Fruit fly (Drosophila melanogaster) whole organism, embryonic: ENCODE measurements around the gene CG16903.

Source experiments
- Atf3 ChIP-seq: fragments of 200-800 bp; sonication (Bioruptor generic); optimal IDR thresholded peaks from 3 replicates; lab custom pipeline; 2016; ENCODE audit warnings: missing biosample characterization, missing genetic modification characterization
- CG10462 ChIP-seq: fragments of 200-800 bp; sonication (Bioruptor generic); optimal IDR thresholded peaks from 2 replicates; lab custom pipeline; 2016; ENCODE audit warnings: missing biosample characterization, missing genetic modification characterization
- CG11456 ChIP-seq: fragments of 200-800 bp; sonication (Bioruptor generic); IDR thresholded peaks from 3 replicates; pipeline ENCODE4 v1.3.6; 2022; ENCODE audit warnings: missing biosample characterization, missing genetic modification characterization
- CG12769 ChIP-seq: fragments of 200-800 bp; sonication (Bioruptor generic); optimal IDR thresholded peaks from 2 replicates; lab custom pipeline; 2019; ENCODE audit warnings: missing biosample characterization, mild to moderate bottlenecking, missing genetic modification characterization, moderate library complexity
- CG14965 ChIP-seq: fragments of 200-800 bp; sonication (Bioruptor generic); optimal IDR thresholded peaks from 2 replicates; lab custom pipeline; 2016; ENCODE audit warnings: missing biosample characterization, missing genetic modification characterization, borderline replicate concordance
- CG1529 ChIP-seq: fragments of 200-800 bp; sonication (Bioruptor generic); optimal IDR thresholded peaks from 3 replicates; lab custom pipeline; 2018; ENCODE audit warnings: missing biosample characterization, missing genetic modification characterization
- CG15696 ChIP-seq: fragments of 200-800 bp; sonication (Bioruptor generic); optimal IDR thresholded peaks from 2 replicates; lab custom pipeline; 2019; ENCODE audit warnings: missing biosample characterization, mild to moderate bottlenecking, missing genetic modification characterization, moderate library complexity
- CG1647 ChIP-seq: fragments of 200-800 bp; sonication (Bioruptor generic); optimal IDR thresholded peaks from 3 replicates; lab custom pipeline; 2016; ENCODE audit warnings: missing biosample characterization, missing genetic modification characterization
- CG16779 ChIP-seq: fragments of 200-800 bp; sonication (Bioruptor generic); IDR thresholded peaks from 2 replicates; pipeline ENCODE4 v1.3.6; 2022; ENCODE audit warnings: missing biosample characterization, missing genetic modification characterization
- CG18476 ChIP-seq: fragments of 200-800 bp; sonication (Bioruptor generic); optimal IDR thresholded peaks from 2 replicates; lab custom pipeline; 2016; ENCODE audit warnings: missing biosample characterization, mild to moderate bottlenecking, missing genetic modification characterization
- CG18599 ChIP-seq: fragments of 200-800 bp; sonication (Bioruptor generic); optimal IDR thresholded peaks from 3 replicates; lab custom pipeline; 2017; ENCODE audit warnings: missing biosample characterization, missing genetic modification characterization, mild to moderate bottlenecking, moderate library complexity, missing genetic modification reagents
- CG3407 ChIP-seq: fragments of 200-800 bp; sonication (Bioruptor generic); optimal IDR thresholded peaks from 2 replicates; lab custom pipeline; 2018; ENCODE audit warnings: missing biosample characterization, mild to moderate bottlenecking, missing genetic modification characterization
- CG34422 ChIP-seq: fragments of 200-800 bp; sonication (Bioruptor generic); IDR thresholded peaks from 3 replicates; pipeline ENCODE4 v1.3.6; 2022; ENCODE audit warnings: missing biosample characterization, missing genetic modification characterization
- CG3995 ChIP-seq: fragments of 200-800 bp; sonication (Bioruptor generic); optimal IDR thresholded peaks from 3 replicates; lab custom pipeline; 2016; ENCODE audit warnings: missing biosample characterization, missing genetic modification characterization
- CG42726 ChIP-seq: fragments of 200-800 bp; sonication (Bioruptor generic); IDR thresholded peaks from 2 replicates; pipeline ENCODE4 v1.3.6; 2022; ENCODE audit warnings: missing biosample characterization, missing genetic modification characterization; ENCODE audit not compliant: partially characterized antibody
- CG4617 ChIP-seq: fragments of 200-800 bp; sonication (Bioruptor generic); optimal IDR thresholded peaks from 3 replicates; lab custom pipeline; 2016; ENCODE audit warnings: missing biosample characterization, missing genetic modification characterization, borderline replicate concordance
- CG7928 ChIP-seq: fragments of 200-800 bp; sonication (Bioruptor generic); optimal IDR thresholded peaks from 2 replicates; lab custom pipeline; 2017; ENCODE audit warnings: missing biosample characterization, mild to moderate bottlenecking, missing genetic modification characterization
- CG7963 ChIP-seq: fragments of 200-800 bp; sonication (Bioruptor generic); IDR thresholded peaks from 3 replicates; pipeline ENCODE4 v1.3.6; 2022; ENCODE audit warnings: missing biosample characterization, missing genetic modification characterization; ENCODE audit not compliant: partially characterized antibody
- CG8359 ChIP-seq: fragments of 200-800 bp; sonication (Bioruptor generic); optimal IDR thresholded peaks from 2 replicates; lab custom pipeline; 2017; ENCODE audit warnings: missing biosample characterization, mild to moderate bottlenecking, missing genetic modification characterization, borderline replicate concordance
- CG9437 ChIP-seq: fragments of 200-800 bp; sonication (Bioruptor generic); optimal IDR thresholded peaks from 2 replicates; lab custom pipeline; 2018; ENCODE audit warnings: missing biosample characterization, mild to moderate bottlenecking, missing genetic modification characterization
- CG9797 ChIP-seq: fragments of 200-800 bp; sonication (Bioruptor generic); optimal IDR thresholded peaks from 3 replicates; lab custom pipeline; 2018; ENCODE audit warnings: missing biosample characterization, mild to moderate bottlenecking, missing genetic modification characterization
- Dbx ChIP-seq: fragments of 200-800 bp; sonication (Bioruptor generic); IDR thresholded peaks from 3 replicates; pipeline ENCODE4 v1.3.6; 2022; ENCODE audit warnings: missing biosample characterization, missing genetic modification characterization
- E2f1 ChIP-seq: fragments of 200-800 bp; sonication (Bioruptor generic); IDR thresholded peaks from 2 replicates; pipeline ENCODE4 v1.3.6; 2022; ENCODE audit warnings: missing biosample characterization, missing genetic modification characterization
- H2.0 ChIP-seq: fragments of 200-800 bp; sonication (Bioruptor generic); IDR thresholded peaks from 2 replicates; pipeline ENCODE4 v1.3.6; 2022; ENCODE audit warnings: missing biosample characterization, missing genetic modification characterization
- Hand ChIP-seq: fragments of 200-800 bp; sonication (Bioruptor generic); optimal IDR thresholded peaks from 2 replicates; lab custom pipeline; 2017; ENCODE audit warnings: mild to moderate bottlenecking, missing biosample characterization, missing genetic modification reagents, missing genetic modification characterization
- Hsf ChIP-seq: fragments of 200-800 bp; sonication (Bioruptor generic); optimal IDR thresholded peaks from 3 replicates; lab custom pipeline; 2016; ENCODE audit warnings: missing biosample characterization, missing genetic modification characterization
- Neu2 ChIP-seq: fragments of 200-800 bp; sonication (Bioruptor generic); optimal IDR thresholded peaks from 3 replicates; lab custom pipeline; 2016; ENCODE audit warnings: missing biosample characterization, missing genetic modification characterization, borderline replicate concordance
- Sin3A ChIP-seq: fragments of >200 bp; optimal IDR thresholded peaks from 2 replicates; lab custom pipeline; 2018
- Six4 ChIP-seq: fragments of 200-800 bp; sonication (Bioruptor generic); optimal IDR thresholded peaks from 2 replicates; lab custom pipeline; 2016; ENCODE audit warnings: missing biosample characterization, missing genetic modification characterization
- Sox100B ChIP-seq: fragments of 200-800 bp; sonication (Bioruptor generic); optimal IDR thresholded peaks from 3 replicates; lab custom pipeline; 2018; ENCODE audit warnings: missing biosample characterization, mild to moderate bottlenecking, missing genetic modification characterization
- Stat92E ChIP-seq, 3 experiments: fragments of >200 bp in 2 of 3; fragments of 200-800 bp in 1 of 3; sonication (Bioruptor generic) in 1 of 3; optimal IDR thresholded peaks; 2 replicates each; lab custom pipeline; 2017 to 2019; ENCODE audit warnings: missing biosample characterization in 3 of 3, missing genetic modification characterization in 3 of 3, mild to moderate bottlenecking in 1 of 3, moderate library complexity in 1 of 3
- ab ChIP-seq: fragments of 200-800 bp; sonication (Bioruptor generic); optimal IDR thresholded peaks from 2 replicates; lab custom pipeline; 2016; ENCODE audit warnings: missing biosample characterization, missing genetic modification characterization
- ash1 ChIP-seq: fragments of 200-800 bp; sonication (Bioruptor generic); optimal IDR thresholded peaks from 2 replicates; lab custom pipeline; 2018; ENCODE audit warnings: missing biosample characterization, mild to moderate bottlenecking, missing genetic modification characterization
- disco-r ChIP-seq: fragments of 200-800 bp; sonication (Bioruptor generic); optimal IDR thresholded peaks from 2 replicates; lab custom pipeline; 2016; ENCODE audit warnings: missing biosample characterization, missing genetic modification characterization
- dm ChIP-seq: fragments of 200-800 bp; sonication (Bioruptor generic); optimal IDR thresholded peaks from 3 replicates; lab custom pipeline; 2016; ENCODE audit warnings: missing biosample characterization, missing genetic modification characterization
- dmrt11E ChIP-seq: fragments of 200-800 bp; sonication (Bioruptor generic); optimal IDR thresholded peaks from 3 replicates; lab custom pipeline; 2018; ENCODE audit warnings: missing biosample characterization, mild to moderate bottlenecking, missing genetic modification characterization, moderate library complexity
- dpn ChIP-seq, 2 experiments: fragments of 200-800 bp; sonication (Bioruptor generic); optimal IDR thresholded peaks; 3 replicates each; lab custom pipeline; 2016; ENCODE audit warnings: missing biosample characterization in 2 of 2, missing genetic modification characterization in 2 of 2
- dysf ChIP-seq: fragments of 200-800 bp; sonication (Bioruptor generic); IDR thresholded peaks from 3 replicates; pipeline ENCODE4 v1.3.6; 2022; ENCODE audit warnings: missing biosample characterization, missing genetic modification characterization
- fru ChIP-seq: fragments of >200 bp; optimal IDR thresholded peaks from 2 replicates; lab custom pipeline; 2017
- kay ChIP-seq: fragments of 200-800 bp; sonication (Bioruptor generic); optimal IDR thresholded peaks from 2 replicates; lab custom pipeline; 2016; ENCODE audit warnings: missing biosample characterization, missing genetic modification characterization
- luna ChIP-seq: fragments of 200-800 bp; sonication (Bioruptor generic); optimal IDR thresholded peaks from 2 replicates; lab custom pipeline; 2016; ENCODE audit warnings: missing biosample characterization, missing genetic modification characterization
- oc ChIP-seq: fragments of 200-800 bp; sonication (Bioruptor generic); optimal IDR thresholded peaks from 2 replicates; lab custom pipeline; 2018; ENCODE audit warnings: missing biosample characterization, mild to moderate bottlenecking, missing genetic modification characterization, moderate library complexity
- p53 ChIP-seq: fragments of 200-800 bp; sonication (Bioruptor generic); optimal IDR thresholded peaks from 2 replicates; lab custom pipeline; 2016; ENCODE audit warnings: missing biosample characterization, missing genetic modification characterization
- psq ChIP-seq: fragments of 200-800 bp; sonication (Bioruptor generic); optimal IDR thresholded peaks from 2 replicates; lab custom pipeline; 2017; ENCODE audit warnings: missing biosample characterization, missing genetic modification characterization
- run ChIP-seq: fragments of 200-800 bp; sonication (Bioruptor generic); optimal IDR thresholded peaks from 3 replicates; lab custom pipeline; 2018; ENCODE audit warnings: missing biosample characterization, mild to moderate bottlenecking, missing genetic modification characterization
- sim ChIP-seq: fragments of 200-800 bp; sonication (Bioruptor generic); IDR thresholded peaks from 2 replicates; pipeline ENCODE4 v1.3.6; 2022; ENCODE audit warnings: missing biosample characterization, missing genetic modification characterization
- sima ChIP-seq: fragments of 200-800 bp; sonication (Bioruptor generic); optimal IDR thresholded peaks from 2 replicates; lab custom pipeline; 2016; ENCODE audit warnings: missing biosample characterization, missing genetic modification characterization
- sug ChIP-seq: fragments of 200-800 bp; optimal IDR thresholded peaks from 2 replicates; lab custom pipeline; 2019; ENCODE audit warnings: missing biosample characterization, mild to moderate bottlenecking, missing genetic modification characterization, moderate library complexity
- tgo ChIP-seq: fragments of 200-800 bp; sonication (Bioruptor generic); IDR thresholded peaks from 3 replicates; pipeline ENCODE4 v1.3.6; 2022; ENCODE audit warnings: missing biosample characterization, missing genetic modification characterization
- tup ChIP-seq: fragments of 200-800 bp; sonication (Bioruptor generic); optimal IDR thresholded peaks from 2 replicates; lab custom pipeline; 2016; ENCODE audit warnings: missing biosample characterization, mild to moderate bottlenecking, missing genetic modification characterization, moderate library complexity
- tx ChIP-seq: fragments of 200-800 bp; sonication (Bioruptor generic); optimal IDR thresholded peaks from 2 replicates; lab custom pipeline; 2016; ENCODE audit warnings: missing biosample characterization, missing genetic modification characterization
- zen2 ChIP-seq: fragments of 200-800 bp; sonication (Bioruptor generic); IDR thresholded peaks from 3 replicates; pipeline ENCODE4 v1.3.6; 2022; ENCODE audit warnings: missing biosample characterization, missing genetic modification characterization; ENCODE audit not compliant: partially characterized antibody

CG16903 gene

dm6 chrX:2073325-2073724 is 6.9 kb downstream of the CG16903 start, which contains the start of gene CG4199 (continued):
- no peak for TF ChIP-seq psq (GFP tag; lab: Kevin White, UChicago)
- peak; percentile 15 for TF ChIP-seq Sin3A (lab: Kevin White, UChicago)
- TF ChIP-seq CG4617, result peak; percentile 23
- TF ChIP-seq dmrt11E, result no peak
- TF ChIP-seq E2f1 (GFP tag; lab: Robert Waterston, UW), result no peak
- no peak for TF ChIP-seq Hand (GFP tag; lab: Kevin White, UChicago)
- no peak for TF ChIP-seq Neu2 (GFP tag; lab: Kevin White, UChicago)
- TF ChIP-seq CG16779 (GFP tag; lab: Robert Waterston, UW), result no peak
- no peak for TF ChIP-seq CG1529 (GFP tag; lab: Kevin White, UChicago)
- TF ChIP-seq sug (tag; lab: Kevin White, UChicago), result peak; percentile 29
- TF ChIP-seq dm, result peak; percentile 3
- peak; percentile 90 for TF ChIP-seq CG3995
- TF ChIP-seq Dbx, result 0 out of 3 replicates have a peak, but pooled peaks have one; percentile 22
- TF ChIP-seq Sox100B (GFP tag; lab: Kevin White, UChicago), result no peak
- TF ChIP-seq CG14965, result no peak
- TF ChIP-seq Six4, result no peak
- no peak for TF ChIP-seq disco-r (GFP tag; lab: Kevin White, UChicago)
- no peak for TF ChIP-seq p53 (GFP tag; lab: Kevin White, UChicago)
- TF ChIP-seq CG11456, result no peak
- no peak for TF ChIP-seq CG15696 (tag; lab: Kevin White, UChicago)
- no peak for TF ChIP-seq sima (GFP tag; lab: Kevin White, UChicago)
- no peak for TF ChIP-seq dysf
- no peak for TF ChIP-seq CG18476 (GFP tag; lab: Kevin White, UChicago)
- TF ChIP-seq CG42726 (GFP tag; lab: Robert Waterston, UW), result no peak
- no peak for TF ChIP-seq Stat92E (GFP tag; optimal IDR thresholded peaks at IDR 0.05; lab: Kevin White, UChicago)
- TF ChIP-seq CG18599 (GFP tag; lab: Kevin White, UChicago), result no peak
- no peak for TF ChIP-seq CG3407 (GFP tag; lab: Kevin White, UChicago)
- no peak for TF ChIP-seq ash1
- TF ChIP-seq oc (tag; lab: Kevin White, UChicago), result no peak
- TF ChIP-seq H2.0 (GFP tag; lab: Robert Waterston, UW), result no peak
- TF ChIP-seq CG9797 (GFP tag; lab: Kevin White, UChicago), result peak; percentile 77
- no peak for TF ChIP-seq run
- no peak for TF ChIP-seq CG8359 (GFP tag; lab: Kevin White, UChicago)
- TF ChIP-seq CG7963 (GFP tag; lab: Robert Waterston, UW), result no peak
- TF ChIP-seq CG10462 (GFP tag; lab: Kevin White, UChicago), result no peak
- no peak for TF ChIP-seq ab (GFP tag; lab: Kevin White, UChicago)
- TF ChIP-seq tgo (GFP tag; lab: Robert Waterston, UW), result no peak
- TF ChIP-seq fru (lab: Kevin White, UChicago), result no peak
- no peak for TF ChIP-seq kay (GFP tag; lab: Kevin White, UChicago)
- TF ChIP-seq luna, result peak; percentile 15
- TF ChIP-seq Atf3 (GFP tag; lab: Kevin White, UChicago), result no peak
- TF ChIP-seq CG12769 (tag; lab: Kevin White, UChicago), result peak; percentile 32
- TF ChIP-seq tx (GFP tag; lab: Kevin White, UChicago), result no peak
- no peak for TF ChIP-seq CG9437 (GFP tag; lab: Kevin White, UChicago)
- no peak for TF ChIP-seq CG1647 (GFP tag; lab: Kevin White, UChicago)
- TF ChIP-seq zen2 (GFP tag; lab: Robert Waterston, UW), result no peak
- TF ChIP-seq tup, result no peak
- TF ChIP-seq CG34422 (GFP tag; lab: Robert Waterston, UW), result peak; percentile 47; the same call in 1 of the 3 replicates
- TF ChIP-seq Hsf (GFP tag; lab: Kevin White, UChicago), result no peak
- TF ChIP-seq CG7928, result no peak
- peak in 1 of 2 experiments; percentile 17 for TF ChIP-seq dpn (GFP tag; optimal IDR thresholded peaks at IDR 0.05; lab: Kevin White, UChicago)
- no peak for TF ChIP-seq sim (GFP tag; lab: Robert Waterston, UW)
